Fruit fly (Drosophila melanogaster): Measurements from ENCODE around the gene CG3862.

DNA sequence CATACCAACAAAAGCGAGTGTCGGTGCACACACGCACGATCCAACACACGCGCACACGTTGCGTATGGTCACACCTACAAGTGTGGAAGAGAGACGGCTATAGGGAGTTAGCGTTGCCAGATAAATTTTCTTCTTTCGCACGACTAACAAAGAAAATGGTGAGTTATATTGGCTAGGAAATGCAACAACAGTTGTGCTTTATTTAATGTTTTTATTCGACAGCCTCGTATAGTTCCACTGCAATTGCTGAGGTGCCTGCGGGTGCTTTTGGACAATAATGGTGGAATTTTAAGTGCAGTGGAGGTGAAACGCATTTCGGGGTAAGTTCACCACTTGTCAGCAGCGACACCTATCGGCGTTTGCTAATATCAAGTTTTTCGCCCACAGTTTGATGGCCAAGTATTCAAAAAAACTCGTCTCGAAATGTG, 45.8 kb upstream of the CG3862 start:
- TF ChIP-seq OdsH (GFP tag; optimal IDR thresholded peaks at IDR 0.05) (peak; percentile 3), pan (optimal IDR thresholded peaks at IDR 0.05) (no peak), Hnf4 (GFP tag; optimal IDR thresholded peaks at IDR 0.05) (no peak), GATAd (GFP tag; optimal IDR thresholded peaks at IDR 0.05) (peak; percentile 15), h (GFP tag; optimal IDR thresholded peaks at IDR 0.05) (peak; percentile 34)

Data from whole organism, wandering third instar larva.